Fruit fly (Drosophila melanogaster) whole organism, embryonic: ENCODE results near the gene hgo.
A peak's percentile ranks its signal among the peaks of the same experiment; 100 is the strongest.

Experiments
- CG10321 ChIP-seq: fragments of 200-800 bp; sonication (Bioruptor generic); IDR thresholded peaks from 2 replicates; pipeline ENCODE4 v1.3.6; 2022; ENCODE audit warnings: missing biosample characterization, missing genetic modification characterization
- CG11456 ChIP-seq: fragments of 200-800 bp; sonication (Bioruptor generic); IDR thresholded peaks from 3 replicates; pipeline ENCODE4 v1.3.6; 2022; ENCODE audit warnings: missing biosample characterization, missing genetic modification characterization
- CG11695 ChIP-seq: fragments of 200-800 bp; sonication (Bioruptor generic); IDR thresholded peaks from 3 replicates; pipeline ENCODE4 v1.3.6; 2022; ENCODE audit warnings: missing biosample characterization, missing genetic modification characterization
- CG1233 ChIP-seq: fragments of 200-800 bp; sonication (Bioruptor generic); optimal IDR thresholded peaks from 4 replicates; lab custom pipeline; 2018; ENCODE audit warnings: missing biosample characterization, mild to moderate bottlenecking, missing genetic modification characterization
- CG13424 ChIP-seq: fragments of 200-800 bp; sonication (Bioruptor generic); optimal IDR thresholded peaks from 2 replicates; lab custom pipeline; 2019; ENCODE audit warnings: missing biosample characterization, mild to moderate bottlenecking, missing genetic modification characterization, moderate library complexity
- CG16813 ChIP-seq: fragments of 200-800 bp; sonication (Bioruptor generic); IDR thresholded peaks from 3 replicates; pipeline ENCODE4 v1.3.6; 2022; ENCODE audit warnings: missing biosample characterization, missing genetic modification characterization; ENCODE audit not compliant: partially characterized antibody
- CG17328 ChIP-seq: fragments of 200-800 bp; sonication (Bioruptor generic); IDR thresholded peaks from 2 replicates; pipeline ENCODE4 v1.3.6; 2022; ENCODE audit warnings: missing biosample characterization, missing genetic modification characterization
- CG1792 ChIP-seq: fragments of 200-800 bp; sonication (Bioruptor generic); optimal IDR thresholded peaks from 2 replicates; lab custom pipeline; 2016; ENCODE audit warnings: missing biosample characterization, missing genetic modification characterization
- CG31365 ChIP-seq: fragments of 200-800 bp; sonication (Bioruptor generic); optimal IDR thresholded peaks from 2 replicates; lab custom pipeline; 2018; ENCODE audit warnings: missing biosample characterization, mild to moderate bottlenecking, missing genetic modification characterization
- CG34376 ChIP-seq: fragments of 200-800 bp; sonication (Bioruptor generic); optimal IDR thresholded peaks from 2 replicates; lab custom pipeline; 2018; ENCODE audit warnings: missing biosample characterization, mild to moderate bottlenecking, missing genetic modification characterization
- CG3995 ChIP-seq: fragments of 200-800 bp; sonication (Bioruptor generic); optimal IDR thresholded peaks from 3 replicates; lab custom pipeline; 2016; ENCODE audit warnings: missing biosample characterization, missing genetic modification characterization
- CG6689 ChIP-seq: fragments of 200-800 bp; sonication (Bioruptor generic); IDR thresholded peaks from 2 replicates; pipeline ENCODE4 v1.3.6; 2022; ENCODE audit warnings: missing biosample characterization, missing genetic modification characterization
- CG6854 ChIP-seq: fragments of 200-800 bp; sonication (Bioruptor generic); optimal IDR thresholded peaks from 3 replicates; lab custom pipeline; 2017; ENCODE audit warnings: missing biosample characterization, mild to moderate bottlenecking, missing genetic modification characterization
- CG8924 ChIP-seq: fragments of 200-800 bp; optimal IDR thresholded peaks from 3 replicates; lab custom pipeline; 2019; ENCODE audit warnings: missing biosample characterization, mild to moderate bottlenecking, missing genetic modification characterization, moderate library complexity
- CG9797 ChIP-seq: fragments of 200-800 bp; sonication (Bioruptor generic); optimal IDR thresholded peaks from 3 replicates; lab custom pipeline; 2018; ENCODE audit warnings: missing biosample characterization, mild to moderate bottlenecking, missing genetic modification characterization
- CoRest ChIP-seq: fragments of 200-800 bp; sonication (Bioruptor generic); optimal IDR thresholded peaks from 3 replicates; lab custom pipeline; 2018; ENCODE audit warnings: missing biosample characterization, mild to moderate bottlenecking, missing genetic modification characterization, moderate library complexity
- Dfd ChIP-seq, 2 experiments: fragments of >200 bp; optimal IDR thresholded peaks; 2 replicates each; lab custom pipeline; 2017; ENCODE audit warnings: missing biosample characterization in 2 of 2, missing genetic modification characterization in 2 of 2
- Doc3 ChIP-seq: fragments of 200-800 bp; sonication (Bioruptor generic); IDR thresholded peaks from 3 replicates; pipeline ENCODE4 v1.3.6; 2022; ENCODE audit warnings: missing biosample characterization, missing genetic modification characterization; ENCODE audit not compliant: partially characterized antibody
- E2f2 ChIP-seq: fragments of 200-800 bp; sonication (Bioruptor generic); IDR thresholded peaks from 2 replicates; pipeline ENCODE4 v1.3.6; 2022; ENCODE audit warnings: missing biosample characterization, missing genetic modification characterization
- Ets97D ChIP-seq: fragments of 200-800 bp; sonication (Bioruptor generic); optimal IDR thresholded peaks from 3 replicates; lab custom pipeline; 2016; ENCODE audit warnings: missing biosample characterization, missing genetic modification characterization
- Gsc ChIP-seq: fragments of 200-800 bp; sonication (Bioruptor generic); IDR thresholded peaks from 2 replicates; pipeline ENCODE4 v1.3.6; 2022; ENCODE audit warnings: missing biosample characterization, missing genetic modification characterization
- HmgD ChIP-seq: fragments of 200-800 bp; sonication (Bioruptor generic); optimal IDR thresholded peaks from 3 replicates; lab custom pipeline; 2016; ENCODE audit warnings: missing biosample characterization, missing genetic modification characterization
- NFAT ChIP-seq: fragments of 200-800 bp; sonication (Bioruptor generic); IDR thresholded peaks from 2 replicates; pipeline ENCODE4 v1.3.6; 2022; ENCODE audit warnings: missing biosample characterization, missing genetic modification characterization
- Nf-YC ChIP-seq: fragments of 200-800 bp; optimal IDR thresholded peaks from 3 replicates; lab custom pipeline; 2019; ENCODE audit warnings: missing biosample characterization, mild to moderate bottlenecking, missing genetic modification characterization, moderate library complexity
- Oaz ChIP-seq: fragments of 200-800 bp; sonication (Bioruptor generic); IDR thresholded peaks from 2 replicates; pipeline ENCODE4 v1.3.6; 2022; ENCODE audit warnings: missing biosample characterization, missing genetic modification characterization
- Oli ChIP-seq: fragments of 200-800 bp; sonication (Bioruptor generic); optimal IDR thresholded peaks from 2 replicates; lab custom pipeline; 2018; ENCODE audit warnings: missing biosample characterization, mild to moderate bottlenecking, missing genetic modification characterization, moderate library complexity
- Optix ChIP-seq: fragments of 200-800 bp; sonication (Bioruptor generic); IDR thresholded peaks from 3 replicates; pipeline ENCODE4 v1.3.6; 2022; ENCODE audit warnings: missing biosample characterization, missing genetic modification characterization
- Ptx1 ChIP-seq: fragments of 200-800 bp; sonication (Bioruptor generic); IDR thresholded peaks from 2 replicates; pipeline ENCODE4 v1.3.6; 2022; ENCODE audit warnings: missing biosample characterization, missing genetic modification characterization
- Rfx ChIP-seq: fragments of 200-800 bp; sonication (Bioruptor generic); IDR thresholded peaks from 2 replicates; pipeline ENCODE4 v1.3.6; 2022; ENCODE audit warnings: missing biosample characterization, missing genetic modification characterization
- Rx ChIP-seq: fragments of 200-800 bp; sonication (Bioruptor generic); IDR thresholded peaks from 2 replicates; pipeline ENCODE4 v1.3.6; 2022; ENCODE audit warnings: missing biosample characterization, missing genetic modification characterization
- Ssrp ChIP-seq: fragments of 200-800 bp; sonication (Bioruptor generic); optimal IDR thresholded peaks from 2 replicates; lab custom pipeline; 2018; ENCODE audit warnings: missing biosample characterization, mild to moderate bottlenecking, missing genetic modification characterization, moderate library complexity
- cg ChIP-seq: fragments of 200-800 bp; sonication (Bioruptor generic); optimal IDR thresholded peaks from 3 replicates; lab custom pipeline; 2019; ENCODE audit warnings: missing biosample characterization, mild to moderate bottlenecking, missing genetic modification characterization, moderate library complexity
- disco-r ChIP-seq: fragments of 200-800 bp; sonication (Bioruptor generic); optimal IDR thresholded peaks from 2 replicates; lab custom pipeline; 2016; ENCODE audit warnings: missing biosample characterization, missing genetic modification characterization
- dmrt11E ChIP-seq: fragments of 200-800 bp; sonication (Bioruptor generic); optimal IDR thresholded peaks from 3 replicates; lab custom pipeline; 2018; ENCODE audit warnings: missing biosample characterization, mild to moderate bottlenecking, missing genetic modification characterization, moderate library complexity
- ftz-f1 ChIP-seq: fragments of 200-800 bp; sonication (Bioruptor generic); optimal IDR thresholded peaks from 2 replicates; lab custom pipeline; 2016; ENCODE audit warnings: missing biosample characterization, missing genetic modification characterization
- gsb-n ChIP-seq: fragments of 200-800 bp; sonication (Bioruptor generic); optimal IDR thresholded peaks from 3 replicates; lab custom pipeline; 2018; ENCODE audit warnings: missing biosample characterization, mild to moderate bottlenecking, missing genetic modification characterization
- jing ChIP-seq: fragments of 200-800 bp; sonication (Bioruptor generic); optimal IDR thresholded peaks from 2 replicates; lab custom pipeline; 2018; ENCODE audit warnings: missing biosample characterization, mild to moderate bottlenecking, missing genetic modification characterization
- kay ChIP-seq: fragments of 200-800 bp; sonication (Bioruptor generic); optimal IDR thresholded peaks from 2 replicates; lab custom pipeline; 2016; ENCODE audit warnings: missing biosample characterization, missing genetic modification characterization
- otp ChIP-seq: fragments of 200-800 bp; sonication (Bioruptor generic); IDR thresholded peaks from 3 replicates; pipeline ENCODE4, ENCODE4 v1.3.6; 2022; ENCODE audit warnings: missing biosample characterization, missing genetic modification characterization
- phol ChIP-seq: fragments of 200-800 bp; sonication (Bioruptor generic); optimal IDR thresholded peaks from 3 replicates; lab custom pipeline; 2018; ENCODE audit warnings: missing biosample characterization, mild to moderate bottlenecking, missing genetic modification characterization, moderate library complexity
- sima ChIP-seq: fragments of 200-800 bp; sonication (Bioruptor generic); optimal IDR thresholded peaks from 2 replicates; lab custom pipeline; 2016; ENCODE audit warnings: missing biosample characterization, missing genetic modification characterization
- sna ChIP-seq: fragments of 200-800 bp; sonication (Bioruptor generic); IDR thresholded peaks from 2 replicates; pipeline ENCODE4 v1.3.6; 2022; ENCODE audit warnings: missing biosample characterization, missing genetic modification characterization; ENCODE audit not compliant: partially characterized antibody
- tna ChIP-seq: fragments of 200-800 bp; sonication (Bioruptor generic); IDR thresholded peaks from 2 replicates; pipeline ENCODE4 v1.3.6; 2022; ENCODE audit warnings: missing biosample characterization, missing genetic modification characterization; ENCODE audit not compliant: partially characterized antibody
- trem ChIP-seq: fragments of 200-800 bp; optimal IDR thresholded peaks from 3 replicates; lab custom pipeline; 2019; ENCODE audit warnings: missing biosample characterization, mild to moderate bottlenecking, missing genetic modification characterization, moderate library complexity
- wdn ChIP-seq: fragments of 200-800 bp; sonication (Bioruptor generic); IDR thresholded peaks from 2 replicates; pipeline ENCODE4 v1.3.6; 2022; ENCODE audit warnings: missing biosample characterization, missing genetic modification characterization

The hgo gene

DNA sequence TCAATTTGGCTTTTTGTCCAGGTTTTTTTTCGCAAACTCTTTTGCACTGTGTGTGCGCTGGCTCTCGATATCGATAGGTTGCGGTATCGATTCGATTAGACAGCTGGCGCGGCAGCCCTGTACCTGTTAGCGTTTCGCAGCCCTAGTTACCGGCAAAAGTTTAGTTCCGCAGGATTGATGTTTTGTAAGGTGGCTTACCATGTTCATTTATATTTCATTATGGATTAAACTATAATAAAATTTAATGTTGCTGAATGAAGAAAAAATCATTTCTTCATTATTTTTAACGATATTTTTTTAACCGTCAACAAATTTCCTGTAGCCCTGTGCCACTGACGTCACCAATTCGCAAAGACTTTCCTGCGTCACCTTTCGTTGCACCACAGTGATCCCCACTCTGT, 29.6 kb upstream of the hgo start, which contains the start of gene Reps (continued):
- TF ChIP-seq E2f2 (GFP tag; lab: Robert Waterston, UW) (peak; percentile 90), CG6689 (GFP tag; lab: Robert Waterston, UW) (peak; percentile 100), CG1792 (GFP tag; lab: Kevin White, UChicago) (peak; percentile 95), phol (peak; percentile 99), kay (GFP tag; lab: Kevin White, UChicago) (peak; percentile 98), CG6854 (GFP tag; lab: Kevin White, UChicago) (peak; percentile 97), gsb-n (tag; lab: Kevin White, UChicago) (peak; percentile 98), tna (no peak), otp (peak; percentile 98), CG9797 (GFP tag; lab: Kevin White, UChicago) (peak; percentile 72), CG11456 (GFP tag; lab: Robert Waterston, UW) (peak; percentile 99), CG3995 (GFP tag; lab: Kevin White, UChicago) (peak; percentile 83), cg (GFP tag; lab: Kevin White, UChicago) (no peak), Rx (GFP tag; lab: Robert Waterston, UW) (peak; percentile 98), Oli (tag; lab: Kevin White, UChicago) (peak; percentile 98), CG16813 (GFP tag; lab: Robert Waterston, UW) (peak; percentile 68), CG1233 (GFP tag; lab: Kevin White, UChicago) (peak; percentile 98), dmrt11E (tag; lab: Kevin White, UChicago) (peak; percentile 99), CG10321 (GFP tag; lab: Robert Waterston, UW) (peak; percentile 83), CG13424 (tag; lab: Kevin White, UChicago) (peak; percentile 98), Dfd (GFP tag; optimal IDR thresholded peaks at IDR 0.05; lab: Kevin White, UChicago) (no peak), jing (peak; percentile 97), Oaz (GFP tag; lab: Robert Waterston, UW) (peak; percentile 97), disco-r (GFP tag; lab: Kevin White, UChicago) (peak; percentile 92), HmgD (GFP tag; lab: Kevin White, UChicago) (peak; percentile 96), sima (peak; percentile 91), CG11695 (GFP tag; lab: Robert Waterston, UW) (peak; percentile 99), NFAT (GFP tag; lab: Robert Waterston, UW) (peak; percentile 98), Nf-YC (tag; lab: Kevin White, UChicago) (peak; percentile 88), Ets97D (GFP tag; lab: Kevin White, UChicago) (peak; percentile 95), CG17328 (GFP tag; lab: Robert Waterston, UW) (peak; percentile 99), sna (GFP tag; lab: Robert Waterston, UW) (peak; percentile 74; the same call in 1 of the 2 replicates), CG31365 (tag; lab: Kevin White, UChicago) (peak; percentile 89), Rfx (peak; percentile 99), trem (tag; lab: Kevin White, UChicago) (peak; percentile 97), Ssrp (tag; lab: Kevin White, UChicago) (peak; percentile 99), CG8924 (tag; lab: Kevin White, UChicago) (peak; percentile 98), Optix (GFP tag; lab: Robert Waterston, UW) (peak; percentile 99), Gsc (GFP tag; lab: Robert Waterston, UW) (peak; percentile 98), Ptx1 (GFP tag; lab: Robert Waterston, UW) (peak; percentile 99), wdn (peak; percentile 99), ftz-f1 (GFP tag; lab: Kevin White, UChicago) (peak; percentile 84), Doc3 (GFP tag; lab: Robert Waterston, UW) (peak; percentile 49; the same call in 1 of the 3 replicates), CG34376 (GFP tag; lab: Kevin White, UChicago) (peak; percentile 98), CoRest (peak; percentile 99)
